Worm (Caenorhabditis elegans) whole organism, L2 larva: Measurements from ENCODE around the gene F08F1.3.
A peak's percentile ranks its signal among the peaks of the same experiment; 100 is the strongest.

Experiments
- C34F6.9 ChIP-seq: fragments of 150-350 bp; optimal IDR thresholded peaks from 2 replicates; lab custom pipeline; 2014; ENCODE audit warnings: missing biosample characterization, missing genetic modification characterization
- F13H6.1 ChIP-seq: sonication (generic microtip); optimal IDR thresholded peaks from 2 replicates; lab custom pipeline; 2016; ENCODE audit warnings: missing genetic modification characterization, missing compliant biosample characterization
- R02D3.7 ChIP-seq: fragments of 150-350 bp; optimal IDR thresholded peaks from 2 replicates; lab custom pipeline; 2014; ENCODE audit warnings: missing biosample characterization, missing genetic modification characterization
- Y55F3AM.14 ChIP-seq: fragments of 200-800 bp; sonication (Bioruptor generic); optimal IDR thresholded peaks from 2 replicates; lab custom pipeline; 2018; ENCODE audit warnings: mild to moderate bottlenecking, missing genetic modification characterization, missing compliant biosample characterization
- ZK546.5 ChIP-seq: sonication (generic microtip); optimal IDR thresholded peaks from 2 replicates; lab custom pipeline; 2017; ENCODE audit warnings: missing biosample characterization, missing genetic modification characterization
- alr-1 ChIP-seq: fragments of 150-350 bp; optimal IDR thresholded peaks from 2 replicates; lab custom pipeline; 2014; ENCODE audit warnings: missing biosample characterization, missing genetic modification characterization
- aly-2 ChIP-seq: fragments of 150-350 bp; optimal IDR thresholded peaks from 2 replicates; lab custom pipeline; 2014; ENCODE audit warnings: missing biosample characterization, missing genetic modification characterization
- ama-1 ChIP-seq: fragments of 150-350 bp; optimal IDR thresholded peaks from 2 replicates; lab custom pipeline; 2018; ENCODE audit warnings: inconsistent platforms
- blmp-1 ChIP-seq: sonication (generic microtip); optimal IDR thresholded peaks from 2 replicates; lab custom pipeline; 2017; ENCODE audit warnings: missing genetic modification characterization, mild to moderate bottlenecking, missing compliant biosample characterization, antibody characterized with exemption, moderate library complexity; ENCODE audit not compliant: insufficient read depth
- ceh-82 ChIP-seq: fragments of 150-350 bp; optimal IDR thresholded peaks from 2 replicates; lab custom pipeline; 2014; ENCODE audit warnings: missing biosample characterization, missing genetic modification characterization
- crh-2 ChIP-seq: sonication (generic microtip); optimal IDR thresholded peaks from 2 replicates; lab custom pipeline; 2017; ENCODE audit warnings: missing biosample characterization, missing genetic modification characterization
- dmd-4 ChIP-seq: sonication (generic microtip); optimal IDR thresholded peaks from 2 replicates; lab custom pipeline; 2017; ENCODE audit warnings: missing biosample characterization, missing genetic modification characterization
- egl-27 ChIP-seq: sonication (generic microtip); optimal IDR thresholded peaks from 3 replicates; lab custom pipeline; 2017; ENCODE audit warnings: missing biosample characterization, missing genetic modification reagents, missing genetic modification characterization
- elt-1 ChIP-seq: fragments of 150-350 bp; optimal IDR thresholded peaks from 2 replicates; lab custom pipeline; 2014; ENCODE audit warnings: missing biosample characterization, missing genetic modification characterization
- elt-3 ChIP-seq: sonication (generic microtip); optimal IDR thresholded peaks from 2 replicates; lab custom pipeline; 2017; ENCODE audit warnings: missing biosample characterization, missing genetic modification characterization
- fos-1 ChIP-seq: fragments of 150-350 bp; optimal IDR thresholded peaks from 2 replicates; lab custom pipeline; 2014; ENCODE audit warnings: missing biosample characterization, missing genetic modification characterization
- gmeb-1 ChIP-seq: fragments of 150-350 bp; optimal IDR thresholded peaks from 2 replicates; lab custom pipeline; 2014; ENCODE audit warnings: missing biosample characterization, missing genetic modification characterization
- lin-11 ChIP-seq: fragments of 150-350 bp; sonication (generic microtip); optimal IDR thresholded peaks from 2 replicates; lab custom pipeline; 2014; ENCODE audit warnings: missing biosample characterization, missing genetic modification characterization, inconsistent platforms, mixed read lengths
- lin-39 ChIP-seq: fragments of 150-350 bp; optimal IDR thresholded peaks from 2 replicates; lab custom pipeline; 2014; ENCODE audit warnings: missing biosample characterization, missing genetic modification reagents, missing genetic modification characterization
- lsy-2 ChIP-seq, 2 experiments: fragments of 150-350 bp in 1 of 2; sonication (generic microtip) in 1 of 2; optimal IDR thresholded peaks; 2 replicates each; lab custom pipeline; 2014 to 2017; ENCODE audit warnings: missing biosample characterization in 2 of 2, missing genetic modification characterization in 2 of 2
- mab-5 ChIP-seq: fragments of 150-350 bp; optimal IDR thresholded peaks from 2 replicates; lab custom pipeline; 2014; ENCODE audit warnings: missing biosample characterization, missing genetic modification characterization
- mbf-1 ChIP-seq: sonication (generic microtip); optimal IDR thresholded peaks from 2 replicates; lab custom pipeline; 2017; ENCODE audit warnings: missing biosample characterization, missing genetic modification characterization
- mdl-1 ChIP-seq, 2 experiments: fragments of 150-350 bp in 1 of 2; sonication (generic microtip) in 1 of 2; optimal IDR thresholded peaks; 2 replicates each; lab custom pipeline; 2017; ENCODE audit warnings: missing biosample characterization in 2 of 2, missing genetic modification characterization in 2 of 2
- nhr-10 ChIP-seq: sonication (generic microtip); optimal IDR thresholded peaks from 2 replicates; lab custom pipeline; 2017; ENCODE audit warnings: missing biosample characterization, missing genetic modification characterization
- nhr-11 ChIP-seq: fragments of 150-350 bp; optimal IDR thresholded peaks from 2 replicates; lab custom pipeline; 2014; ENCODE audit warnings: missing biosample characterization, missing genetic modification characterization
- nhr-21 ChIP-seq: fragments of 150-350 bp; optimal IDR thresholded peaks from 2 replicates; lab custom pipeline; 2014; ENCODE audit warnings: missing biosample characterization, missing genetic modification characterization
- nhr-23 ChIP-seq: fragments of 150-350 bp; optimal IDR thresholded peaks from 2 replicates; lab custom pipeline; 2014; ENCODE audit warnings: missing biosample characterization, missing genetic modification reagents, missing genetic modification characterization
- nhr-25 ChIP-seq: fragments of 150-350 bp; sonication (generic microtip); optimal IDR thresholded peaks from 3 replicates; lab custom pipeline; 2014; ENCODE audit warnings: missing biosample characterization, missing genetic modification characterization
- nhr-6 ChIP-seq: fragments of 150-350 bp; optimal IDR thresholded peaks from 2 replicates; lab custom pipeline; 2014; ENCODE audit warnings: missing biosample characterization, missing genetic modification characterization
- nhr-77 ChIP-seq: fragments of 150-350 bp; optimal IDR thresholded peaks from 2 replicates; lab custom pipeline; 2014; ENCODE audit warnings: missing biosample characterization, missing genetic modification characterization
- peb-1 ChIP-seq: fragments of 150-350 bp; optimal IDR thresholded peaks from 2 replicates; lab custom pipeline; 2014; ENCODE audit warnings: missing biosample characterization, missing genetic modification characterization
- sem-4 ChIP-seq: fragments of 150-350 bp; optimal IDR thresholded peaks from 2 replicates; lab custom pipeline; 2014; ENCODE audit warnings: missing biosample characterization, missing genetic modification reagents, missing genetic modification characterization
- skn-1 ChIP-seq: sonication (generic microtip); optimal IDR thresholded peaks from 2 replicates; lab custom pipeline; 2017; ENCODE audit warnings: missing biosample characterization, missing genetic modification characterization
- sma-3 ChIP-seq: sonication (generic microtip); optimal IDR thresholded peaks from 2 replicates; lab custom pipeline; 2016; ENCODE audit warnings: missing genetic modification reagents, missing genetic modification characterization, missing compliant biosample characterization
- sma-9 ChIP-seq, 2 experiments: fragments of 150-350 bp in 1 of 2; sonication (generic microtip) in 1 of 2; optimal IDR thresholded peaks; 2 replicates each; lab custom pipeline; 2014 to 2016; ENCODE audit warnings: missing genetic modification characterization in 2 of 2, mild to moderate bottlenecking in 1 of 2, missing biosample characterization in 1 of 2, missing compliant biosample characterization in 1 of 2, missing genetic modification reagents in 1 of 2, moderate library complexity in 1 of 2
- snpc-4 ChIP-seq: fragments of 150-350 bp; optimal IDR thresholded peaks from 2 replicates; lab custom pipeline; 2014; ENCODE audit warnings: missing biosample characterization, missing genetic modification characterization
- unc-39 ChIP-seq: fragments of 150-350 bp; optimal IDR thresholded peaks from 2 replicates; lab custom pipeline; 2014; ENCODE audit warnings: missing biosample characterization, missing genetic modification characterization
- unc-62 ChIP-seq: fragments of 150-350 bp; optimal IDR thresholded peaks from 2 replicates; lab custom pipeline; 2014; ENCODE audit warnings: missing biosample characterization, missing genetic modification reagents, missing genetic modification characterization
- zag-1 ChIP-seq: fragments of 150-350 bp; optimal IDR thresholded peaks from 2 replicates; lab custom pipeline; 2014; ENCODE audit warnings: missing biosample characterization, missing genetic modification characterization
- ztf-11 ChIP-seq: sonication (generic microtip); optimal IDR thresholded peaks from 2 replicates; lab custom pipeline; 2017; ENCODE audit warnings: missing biosample characterization, missing genetic modification characterization
- ztf-4 ChIP-seq: fragments of 150-350 bp; optimal IDR thresholded peaks from 2 replicates; lab custom pipeline; 2014; ENCODE audit warnings: missing biosample characterization, missing genetic modification characterization

F08F1.3 gene

ce11 chrX:8390508-8390907 lies 38.1 kb upstream of the F08F1.3 start:
- TF ChIP-seq dmd-4 (tag; lab: Kevin White, UChicago), result no peak
- no peak for TF ChIP-seq snpc-4
- TF ChIP-seq aly-2 (tag; lab: Kevin White, UChicago), result no peak
- TF ChIP-seq blmp-1 (tag; lab: Kevin White, UChicago), result no peak
- TF ChIP-seq elt-1, result no peak
- TF ChIP-seq alr-1, result no peak
- TF ChIP-seq mbf-1 (tag; lab: Kevin White, UChicago), result no peak
- no peak for TF ChIP-seq sma-9 (GFP tag; optimal IDR thresholded peaks at IDR 0.05; lab: Kevin White, UChicago)
- TF ChIP-seq sma-9 (tag; optimal IDR thresholded peaks at IDR 0.05; lab: Kevin White, UChicago), result no peak
- no peak for TF ChIP-seq sem-4
- TF ChIP-seq R02D3.7 (tag; lab: Kevin White, UChicago), result no peak
- TF ChIP-seq nhr-77 (tag; lab: Kevin White, UChicago), result no peak
- no peak for TF ChIP-seq nhr-11 (tag; lab: Kevin White, UChicago)
- TF ChIP-seq, all 48 proteins: peak for 0

- TF ChIP-seq lin-11, result no peak
- TF ChIP-seq dmd-4 (tag; lab: Kevin White, UChicago), result no peak
- TF ChIP-seq, all 48 proteins: peak for 0
Observed at ce11 chrX:8391505-8391904, 37.1 kb upstream of the F08F1.3 start.

ce11 chrX:8392539-8392996 lies 36.1 kb upstream of the F08F1.3 start, which contains the start of gene wrk-1:
TSS of gene wrk-1 (minus strand) at chrX:8392589.
- TF ChIP-seq ztf-4 (tag; lab: Kevin White, UChicago), result no peak
- peak; percentile 87 for TF ChIP-seq fos-1 (tag; lab: Kevin White, UChicago)
- TF ChIP-seq unc-62 (GFP tag; lab: Kevin White, UChicago), result no peak
- TF ChIP-seq mdl-1 (tag; optimal IDR thresholded peaks at IDR 0.05; lab: Kevin White, UChicago), result no peak
- peak; percentile 20 for TF ChIP-seq crh-2 (tag; lab: Kevin White, UChicago)
- no peak for TF ChIP-seq nhr-25 (tag; lab: Kevin White, UChicago)
- no peak for TF ChIP-seq elt-1
- TF ChIP-seq, all 48 proteins: peak for 2

- no peak for TF ChIP-seq lin-11
- TF ChIP-seq nhr-21 (tag; lab: Kevin White, UChicago), result no peak
- no peak for TF ChIP-seq R02D3.7 (tag; lab: Kevin White, UChicago)
- no peak for TF ChIP-seq fos-1 (tag; lab: Kevin White, UChicago)
- no peak for TF ChIP-seq egl-27 (tag; lab: Kevin White, UChicago)
- no peak for TF ChIP-seq nhr-6 (tag; lab: Kevin White, UChicago)
Observed at ce11 chrX:8394279-8394678, 34.4 kb upstream of the F08F1.3 start.

- TF ChIP-seq sma-9 (GFP tag; optimal IDR thresholded peaks at IDR 0.05; lab: Kevin White, UChicago) (peak; percentile 93), sma-9 (tag; optimal IDR thresholded peaks at IDR 0.05; lab: Kevin White, UChicago) (no peak), lin-11 (peak; percentile 92), F13H6.1 (tag; lab: Kevin White, UChicago) (peak; percentile 96), crh-2 (tag; lab: Kevin White, UChicago) (peak; percentile 92), gmeb-1 (peak; percentile 81), blmp-1 (tag; lab: Kevin White, UChicago) (peak; percentile 67), nhr-11 (tag; lab: Kevin White, UChicago) (no peak), ztf-4 (tag; lab: Kevin White, UChicago) (peak; percentile 61), nhr-77 (tag; lab: Kevin White, UChicago) (no peak), sma-3 (peak; percentile 88), nhr-23 (no peak), R02D3.7 (tag; lab: Kevin White, UChicago) (no peak), zag-1 (peak; percentile 37), nhr-10 (tag; lab: Kevin White, UChicago) (peak; percentile 26), mbf-1 (tag; lab: Kevin White, UChicago) (no peak), lsy-2 (tag; optimal IDR thresholded peaks at IDR 0.05; lab: Kevin White, UChicago) (peak; percentile 74 to 78), ztf-11 (tag; lab: Kevin White, UChicago) (peak; percentile 56), skn-1 (tag; lab: Kevin White, UChicago) (no peak), ama-1 (lab: Kevin White, UChicago) (no peak), nhr-6 (tag; lab: Kevin White, UChicago) (peak; percentile 93), ceh-82 (tag; lab: Kevin White, UChicago) (peak; percentile 10), elt-3 (no peak), sem-4 (peak; percentile 72), C34F6.9 (tag; lab: Kevin White, UChicago) (peak; percentile 87), lin-39 (no peak), mab-5 (peak; percentile 71), nhr-21 (tag; lab: Kevin White, UChicago) (peak; percentile 89), nhr-25 (tag; lab: Kevin White, UChicago) (peak; percentile 85), ZK546.5 (tag; lab: Kevin White, UChicago) (no peak), snpc-4 (peak; percentile 16), peb-1 (no peak), alr-1 (no peak), unc-39 (tag; lab: Kevin White, UChicago) (no peak), Y55F3AM.14 (GFP tag; lab: Kevin White, UChicago) (peak; percentile 92)
Observed at ce11 chrX:8404308-8405085, 24.1 kb upstream of the F08F1.3 start.
